Worm (Caenorhabditis elegans): ENCODE data around the gene R10E8.2.
"Not testable (repeated sequence)": the region's sequence is repeated elsewhere in the genome, so short reads cannot be mapped to it uniquely, and the experiment has no call there.

ce11 chrV:18216175-18216574 lies 37.4 kb upstream of the R10E8.2 start, which contains the start of gene F16H6.8:
- TF ChIP-seq nfya-1 (tag; optimal IDR thresholded peaks at IDR 0.05; ENCODE audit: borderline replicate concordance, insufficient read depth); unc-62 (GFP tag; optimal IDR thresholded peaks at IDR 0.05): not testable (repeated sequence)

All from whole organism, young adult.